Fruit fly (Drosophila melanogaster) whole organism, embryonic: ENCODE measurements around the gene Atg14.

ENCODE experiments used
- Atf-2 ChIP-seq: fragments of 200-800 bp; sonication (Bioruptor generic); optimal IDR thresholded peaks from 2 replicates; lab custom pipeline; 2016; ENCODE audit warnings: missing biosample characterization, missing genetic modification characterization
- CG11085 ChIP-seq: fragments of 200-800 bp; sonication (Bioruptor generic); IDR thresholded peaks from 2 replicates; pipeline ENCODE4 v1.3.6; 2022; ENCODE audit warnings: missing biosample characterization, missing genetic modification characterization
- CG12236 ChIP-seq: fragments of 200-800 bp; sonication (Bioruptor generic); optimal IDR thresholded peaks from 2 replicates; lab custom pipeline; 2016; ENCODE audit warnings: missing biosample characterization, missing genetic modification characterization
- CG13894 ChIP-seq: fragments of 200-800 bp; sonication (Bioruptor generic); optimal IDR thresholded peaks from 3 replicates; lab custom pipeline; 2018; ENCODE audit warnings: missing biosample characterization, mild to moderate bottlenecking, missing genetic modification characterization, moderate library complexity
- CG15269 ChIP-seq: fragments of 200-800 bp; sonication (Bioruptor generic); optimal IDR thresholded peaks from 2 replicates; lab custom pipeline; 2018; ENCODE audit warnings: missing biosample characterization, mild to moderate bottlenecking, missing genetic modification characterization, moderate library complexity
- CG15514 ChIP-seq: fragments of 200-800 bp; sonication (Bioruptor generic); optimal IDR thresholded peaks from 3 replicates; lab custom pipeline; 2017; ENCODE audit warnings: missing biosample characterization, missing genetic modification characterization, mild to moderate bottlenecking, moderate library complexity, missing genetic modification reagents
- CG17186 ChIP-seq: fragments of 200-800 bp; sonication (Bioruptor generic); optimal IDR thresholded peaks from 3 replicates; lab custom pipeline; 2017; ENCODE audit warnings: missing biosample characterization, missing genetic modification reagents, missing genetic modification characterization
- CG18599 ChIP-seq: fragments of 200-800 bp; sonication (Bioruptor generic); optimal IDR thresholded peaks from 3 replicates; lab custom pipeline; 2017; ENCODE audit warnings: missing biosample characterization, missing genetic modification characterization, mild to moderate bottlenecking, moderate library complexity, missing genetic modification reagents
- CG2199 ChIP-seq: fragments of 200-800 bp; sonication (Bioruptor generic); IDR thresholded peaks from 3 replicates; pipeline ENCODE4 v1.3.6; 2022; ENCODE audit warnings: missing biosample characterization, missing genetic modification characterization
- CG3163 ChIP-seq: fragments of 200-800 bp; sonication (Bioruptor generic); optimal IDR thresholded peaks from 3 replicates; lab custom pipeline; 2016; ENCODE audit warnings: missing biosample characterization, missing genetic modification characterization
- CG3281 ChIP-seq: fragments of 200-800 bp; sonication (Bioruptor generic); optimal IDR thresholded peaks from 3 replicates; lab custom pipeline; 2017; ENCODE audit warnings: missing biosample characterization, mild to moderate bottlenecking, missing genetic modification characterization
- CG33213 ChIP-seq: fragments of 200-800 bp; sonication (Bioruptor generic); optimal IDR thresholded peaks from 3 replicates; lab custom pipeline; 2016; ENCODE audit warnings: missing biosample characterization, missing genetic modification characterization
- CG4360 ChIP-seq: fragments of 200-800 bp; sonication (Bioruptor generic); IDR thresholded peaks from 2 replicates; pipeline ENCODE4 v1.3.6; 2022; ENCODE audit warnings: missing biosample characterization, missing genetic modification characterization
- CG43689 ChIP-seq: fragments of 200-800 bp; sonication (Bioruptor generic); IDR thresholded peaks from 2 replicates; pipeline ENCODE4 v1.3.6; 2022; ENCODE audit warnings: missing biosample characterization, missing genetic modification characterization
- CG4424 ChIP-seq: fragments of 200-800 bp; sonication (Bioruptor generic); optimal IDR thresholded peaks from 3 replicates; lab custom pipeline; 2016; ENCODE audit warnings: missing biosample characterization, missing genetic modification characterization
- CG4617 ChIP-seq: fragments of 200-800 bp; sonication (Bioruptor generic); optimal IDR thresholded peaks from 3 replicates; lab custom pipeline; 2016; ENCODE audit warnings: missing biosample characterization, missing genetic modification characterization, borderline replicate concordance
- CG6689 ChIP-seq: fragments of 200-800 bp; sonication (Bioruptor generic); IDR thresholded peaks from 2 replicates; pipeline ENCODE4 v1.3.6; 2022; ENCODE audit warnings: missing biosample characterization, missing genetic modification characterization
- CG7745 ChIP-seq: fragments of 200-800 bp; sonication (Bioruptor generic); optimal IDR thresholded peaks from 2 replicates; lab custom pipeline; 2018; ENCODE audit warnings: missing biosample characterization, mild to moderate bottlenecking, missing genetic modification characterization, moderate library complexity
- CG7987 ChIP-seq: fragments of 200-800 bp; sonication (Bioruptor generic); optimal IDR thresholded peaks from 2 replicates; lab custom pipeline; 2018; ENCODE audit warnings: missing biosample characterization, mild to moderate bottlenecking, missing genetic modification characterization, moderate library complexity
- CTCF ChIP-seq: fragments of 200-800 bp; sonication (Bioruptor generic); optimal IDR thresholded peaks from 2 replicates; lab custom pipeline; 2017; ENCODE audit warnings: missing biosample characterization, mild to moderate bottlenecking, missing genetic modification characterization, moderate library complexity
- Dp ChIP-seq: fragments of 200-800 bp; sonication (Bioruptor generic); optimal IDR thresholded peaks from 2 replicates; lab custom pipeline; 2018; ENCODE audit warnings: missing biosample characterization, mild to moderate bottlenecking, missing genetic modification characterization, moderate library complexity
- Dref ChIP-seq: fragments of 200-800 bp; sonication (Bioruptor generic); IDR thresholded peaks from 2 replicates; pipeline ENCODE4 v1.3.6; 2022; ENCODE audit warnings: missing biosample characterization, missing genetic modification characterization
- Drgx ChIP-seq: fragments of 200-800 bp; sonication (Bioruptor generic); IDR thresholded peaks from 2 replicates; pipeline ENCODE4 v1.3.6; 2022; ENCODE audit warnings: missing biosample characterization, missing genetic modification characterization
- HHEX ChIP-seq: fragments of 200-800 bp; sonication (Bioruptor generic); optimal IDR thresholded peaks from 3 replicates; lab custom pipeline; 2017; ENCODE audit warnings: missing biosample characterization, mild to moderate bottlenecking, missing genetic modification characterization, missing genetic modification reagents
- Hand ChIP-seq: fragments of 200-800 bp; sonication (Bioruptor generic); optimal IDR thresholded peaks from 2 replicates; lab custom pipeline; 2017; ENCODE audit warnings: mild to moderate bottlenecking, missing biosample characterization, missing genetic modification reagents, missing genetic modification characterization
- Jarid2 ChIP-seq: fragments of 200-800 bp; sonication (Bioruptor generic); optimal IDR thresholded peaks from 3 replicates; lab custom pipeline; 2017; ENCODE audit warnings: mild to moderate bottlenecking, missing biosample characterization, missing genetic modification reagents, missing genetic modification characterization
- Lim3 ChIP-seq: fragments of 200-800 bp; sonication (Bioruptor generic); IDR thresholded peaks from 2 replicates; pipeline ENCODE4 v1.3.6; 2022; ENCODE audit warnings: missing biosample characterization, missing genetic modification characterization
- MBD-R2 ChIP-seq: fragments of 200-800 bp; sonication (Bioruptor generic); IDR thresholded peaks from 2 replicates; pipeline ENCODE4 v1.3.6; 2022; ENCODE audit warnings: missing biosample characterization, missing genetic modification characterization
- Mad ChIP-seq: fragments of 200-800 bp; sonication (Bioruptor generic); optimal IDR thresholded peaks from 2 replicates; lab custom pipeline; 2016; ENCODE audit warnings: missing biosample characterization, missing genetic modification characterization
- NC2α ChIP-seq: fragments of 200-800 bp; sonication (Bioruptor generic); optimal IDR thresholded peaks from 2 replicates; lab custom pipeline; 2016; ENCODE audit warnings: missing biosample characterization, missing genetic modification characterization
- Scr ChIP-seq: fragments of 200-800 bp; sonication (Bioruptor generic); IDR thresholded peaks from 2 replicates; pipeline ENCODE4 v1.3.6; 2022; ENCODE audit warnings: missing biosample characterization, missing genetic modification characterization; ENCODE audit not compliant: partially characterized antibody
- Tbp ChIP-seq: fragments of >200 bp; optimal IDR thresholded peaks from 2 replicates; lab custom pipeline; 2018; ENCODE audit warnings: missing biosample characterization, missing genetic modification characterization
- YL-1 ChIP-seq: fragments of 200-800 bp; sonication (Bioruptor generic); optimal IDR thresholded peaks from 3 replicates; lab custom pipeline; 2017; ENCODE audit warnings: missing biosample characterization, mild to moderate bottlenecking, missing genetic modification characterization
- chm ChIP-seq: fragments of 200-800 bp; sonication (Bioruptor generic); IDR thresholded peaks from 2 replicates; pipeline ENCODE4 v1.3.6; 2022; ENCODE audit warnings: missing biosample characterization, missing genetic modification characterization
- corto ChIP-seq: fragments of 200-800 bp; sonication (Bioruptor generic); optimal IDR thresholded peaks from 2 replicates; lab custom pipeline; 2016; ENCODE audit warnings: missing biosample characterization, mild to moderate bottlenecking, missing genetic modification characterization, moderate library complexity
- crp ChIP-seq, 2 experiments: fragments of 200-800 bp; sonication (Bioruptor generic); optimal IDR thresholded peaks; 2 replicates in 1 of 2; 3 replicates in 1 of 2; lab custom pipeline; 2017; ENCODE audit warnings: missing biosample characterization in 2 of 2, missing genetic modification characterization in 2 of 2, mild to moderate bottlenecking in 1 of 2, moderate library complexity in 1 of 2
- dan ChIP-seq: fragments of 200-800 bp; sonication (Bioruptor generic); IDR thresholded peaks from 2 replicates; pipeline ENCODE4 v1.3.6; 2022; ENCODE audit warnings: missing biosample characterization, missing genetic modification characterization
- dmrt11E ChIP-seq: fragments of 200-800 bp; sonication (Bioruptor generic); optimal IDR thresholded peaks from 3 replicates; lab custom pipeline; 2018; ENCODE audit warnings: missing biosample characterization, mild to moderate bottlenecking, missing genetic modification characterization, moderate library complexity
- dmrt99B ChIP-seq: fragments of 200-800 bp; sonication (Bioruptor generic); optimal IDR thresholded peaks from 2 replicates; lab custom pipeline; 2018; ENCODE audit warnings: missing biosample characterization, mild to moderate bottlenecking, missing genetic modification characterization, moderate library complexity
- fd64A ChIP-seq: fragments of 200-800 bp; sonication (Bioruptor generic); optimal IDR thresholded peaks from 3 replicates; lab custom pipeline; 2018; ENCODE audit warnings: missing biosample characterization, mild to moderate bottlenecking, missing genetic modification characterization
- jigr1 ChIP-seq: fragments of 200-800 bp; sonication (Bioruptor generic); IDR thresholded peaks from 3 replicates; pipeline ENCODE4 v1.3.6; 2022; ENCODE audit warnings: missing biosample characterization, missing genetic modification characterization
- knrl ChIP-seq: fragments of 200-800 bp; sonication (Bioruptor generic); IDR thresholded peaks from 3 replicates; pipeline ENCODE4 v1.3.6; 2022; ENCODE audit warnings: missing biosample characterization, missing genetic modification characterization; ENCODE audit not compliant: partially characterized antibody
- lilli ChIP-seq: fragments of 200-800 bp; sonication (Bioruptor generic); optimal IDR thresholded peaks from 3 replicates; lab custom pipeline; 2016; ENCODE audit warnings: missing biosample characterization, missing genetic modification characterization
- p53 ChIP-seq: fragments of 200-800 bp; sonication (Bioruptor generic); optimal IDR thresholded peaks from 2 replicates; lab custom pipeline; 2016; ENCODE audit warnings: missing biosample characterization, missing genetic modification characterization
- pho ChIP-seq: fragments of 200-800 bp; sonication (Bioruptor generic); optimal IDR thresholded peaks from 2 replicates; lab custom pipeline; 2016; ENCODE audit warnings: missing biosample characterization, missing genetic modification characterization
- pzg ChIP-seq: fragments of 200-800 bp; sonication (Bioruptor generic); optimal IDR thresholded peaks from 3 replicates; lab custom pipeline; 2018; ENCODE audit warnings: missing biosample characterization, mild to moderate bottlenecking, missing genetic modification characterization, moderate library complexity
- ro ChIP-seq: fragments of 200-800 bp; sonication (Bioruptor generic); IDR thresholded peaks from 2 replicates; pipeline ENCODE4 v1.3.6; 2022; ENCODE audit warnings: missing biosample characterization, missing genetic modification characterization
- tgo ChIP-seq: fragments of 200-800 bp; sonication (Bioruptor generic); IDR thresholded peaks from 3 replicates; pipeline ENCODE4 v1.3.6; 2022; ENCODE audit warnings: missing biosample characterization, missing genetic modification characterization
- toy ChIP-seq: fragments of 200-800 bp; sonication (Bioruptor generic); IDR thresholded peaks from 2 replicates; pipeline ENCODE4 v1.3.6; 2022; ENCODE audit warnings: missing biosample characterization, missing genetic modification characterization
- vfl ChIP-seq: fragments of 200-800 bp; sonication (Bioruptor generic); optimal IDR thresholded peaks from 2 replicates; lab custom pipeline; 2016; ENCODE audit warnings: missing biosample characterization, missing genetic modification characterization
- wdn ChIP-seq: fragments of 200-800 bp; sonication (Bioruptor generic); IDR thresholded peaks from 2 replicates; pipeline ENCODE4 v1.3.6; 2022; ENCODE audit warnings: missing biosample characterization, missing genetic modification characterization
- z ChIP-seq: fragments of 200-800 bp; sonication (Bioruptor generic); IDR thresholded peaks from 3 replicates; pipeline ENCODE4 v1.3.6; 2022; ENCODE audit warnings: missing biosample characterization, missing genetic modification characterization
- zfh1 ChIP-seq: fragments of 200-800 bp; sonication (Bioruptor generic); IDR thresholded peaks from 3 replicates; pipeline ENCODE4 v1.3.6; 2022; ENCODE audit warnings: missing biosample characterization, missing genetic modification characterization

Gene Atg14

DNA sequence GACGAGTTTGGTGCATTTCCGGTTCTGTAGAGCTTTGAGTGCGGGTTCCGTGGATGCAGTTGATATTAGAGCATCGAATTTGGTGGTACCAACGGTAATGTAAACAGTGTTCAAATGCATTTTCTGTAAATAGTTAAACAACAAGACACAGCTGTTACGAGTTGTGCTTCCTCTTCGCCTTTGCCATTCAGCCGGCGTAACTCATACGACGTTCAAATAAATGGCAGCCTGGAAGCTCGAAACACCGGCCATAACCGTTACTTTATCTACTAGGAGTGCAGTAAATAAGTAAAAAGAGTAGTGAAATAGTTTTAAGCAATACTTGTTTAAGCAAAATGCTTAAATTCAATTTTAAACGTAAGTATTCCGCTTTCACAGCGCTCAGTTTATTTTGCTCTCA lies 22.2 kb downstream of the Atg14 start, which contains the start of the genes Alg13 and superdeath (continued):
- no peak for TF ChIP-seq toy (GFP tag; lab: Robert Waterston, UW)
- no peak for TF ChIP-seq CG4617 (GFP tag; lab: Kevin White, UChicago)
- peak; percentile 10 for TF ChIP-seq Dp (GFP tag; lab: Kevin White, UChicago)
- no peak for TF ChIP-seq Drgx (GFP tag; lab: Robert Waterston, UW)
- no peak for TF ChIP-seq Atf-2 (GFP tag; lab: Kevin White, UChicago)
- TF ChIP-seq crp (GFP tag; optimal IDR thresholded peaks at IDR 0.05; lab: Kevin White, UChicago), result peak in 1 of 2 experiments; percentile 85
- TF ChIP-seq vfl (GFP tag; lab: Kevin White, UChicago), result no peak
- peak; percentile 4 for TF ChIP-seq CG15514 (GFP tag; lab: Kevin White, UChicago)
- no peak for TF ChIP-seq Jarid2
- no peak for TF ChIP-seq Lim3 (GFP tag; lab: Robert Waterston, UW)
- TF ChIP-seq Mad (GFP tag; lab: Kevin White, UChicago), result no peak
- TF ChIP-seq lilli, result no peak
- no peak for TF ChIP-seq chm (GFP tag; lab: Robert Waterston, UW)
- TF ChIP-seq zfh1 (GFP tag; lab: Robert Waterston, UW), result no peak
- no peak for TF ChIP-seq Scr (GFP tag; lab: Robert Waterston, UW)
- TF ChIP-seq CG18599 (GFP tag; lab: Kevin White, UChicago), result no peak
- TF ChIP-seq p53 (GFP tag; lab: Kevin White, UChicago), result no peak
- TF ChIP-seq CG4424 (GFP tag; lab: Kevin White, UChicago), result peak; percentile 20
- no peak for TF ChIP-seq CG33213 (GFP tag; lab: Kevin White, UChicago)
- no peak for TF ChIP-seq corto (GFP tag; lab: Kevin White, UChicago)
- TF ChIP-seq CG7987 (GFP tag; lab: Kevin White, UChicago), result peak; percentile 15
- no peak for TF ChIP-seq dan
- no peak for TF ChIP-seq pho
- 0 out of 3 replicates have a peak, but pooled peaks have one; percentile 8 for TF ChIP-seq CG2199
- no peak for TF ChIP-seq HHEX (GFP tag; lab: Kevin White, UChicago)
- no peak for TF ChIP-seq wdn (GFP tag; lab: Robert Waterston, UW)
- no peak for TF ChIP-seq CG6689
- TF ChIP-seq CG3163 (GFP tag; lab: Kevin White, UChicago), result no peak
- no peak for TF ChIP-seq dmrt99B (tag; lab: Kevin White, UChicago)
- TF ChIP-seq tgo (GFP tag; lab: Robert Waterston, UW), result no peak
- TF ChIP-seq CG13894, result no peak
- no peak for TF ChIP-seq NC2α
- no peak for TF ChIP-seq CG12236 (GFP tag; lab: Kevin White, UChicago)
- TF ChIP-seq dmrt11E (tag; lab: Kevin White, UChicago), result no peak
- TF ChIP-seq CG15269 (tag; lab: Kevin White, UChicago), result no peak
- peak; percentile 82 for TF ChIP-seq MBD-R2 (GFP tag; lab: Robert Waterston, UW)
- no peak for TF ChIP-seq CG7745 (tag; lab: Kevin White, UChicago)
- no peak for TF ChIP-seq CG43689 (GFP tag; lab: Robert Waterston, UW)
- no peak for TF ChIP-seq z (GFP tag; lab: Robert Waterston, UW)
- no peak for TF ChIP-seq CG11085
- no peak for TF ChIP-seq jigr1
- no peak for TF ChIP-seq Dref (GFP tag; lab: Robert Waterston, UW)
- TF ChIP-seq fd64A (GFP tag; lab: Kevin White, UChicago), result peak; percentile 22
- no peak for TF ChIP-seq YL-1 (GFP tag; lab: Kevin White, UChicago)
- TF ChIP-seq CG17186 (GFP tag; lab: Kevin White, UChicago), result peak; percentile 49
- no peak for TF ChIP-seq CG4360
- no peak for TF ChIP-seq Hand (GFP tag; lab: Kevin White, UChicago)
- no peak for TF ChIP-seq ro (GFP tag; lab: Robert Waterston, UW)
- TF ChIP-seq Tbp (GFP tag; lab: Kevin White, UChicago), result no peak
- peak; percentile 2 for TF ChIP-seq CTCF (GFP tag; lab: Kevin White, UChicago)
- TF ChIP-seq pzg (GFP tag; lab: Kevin White, UChicago), result peak; percentile 62
- no peak for TF ChIP-seq CG3281
- no peak for TF ChIP-seq knrl (GFP tag; lab: Robert Waterston, UW)
